Fruit fly (Drosophila melanogaster): ENCODE data around the gene nero.

nero gene

DNA sequence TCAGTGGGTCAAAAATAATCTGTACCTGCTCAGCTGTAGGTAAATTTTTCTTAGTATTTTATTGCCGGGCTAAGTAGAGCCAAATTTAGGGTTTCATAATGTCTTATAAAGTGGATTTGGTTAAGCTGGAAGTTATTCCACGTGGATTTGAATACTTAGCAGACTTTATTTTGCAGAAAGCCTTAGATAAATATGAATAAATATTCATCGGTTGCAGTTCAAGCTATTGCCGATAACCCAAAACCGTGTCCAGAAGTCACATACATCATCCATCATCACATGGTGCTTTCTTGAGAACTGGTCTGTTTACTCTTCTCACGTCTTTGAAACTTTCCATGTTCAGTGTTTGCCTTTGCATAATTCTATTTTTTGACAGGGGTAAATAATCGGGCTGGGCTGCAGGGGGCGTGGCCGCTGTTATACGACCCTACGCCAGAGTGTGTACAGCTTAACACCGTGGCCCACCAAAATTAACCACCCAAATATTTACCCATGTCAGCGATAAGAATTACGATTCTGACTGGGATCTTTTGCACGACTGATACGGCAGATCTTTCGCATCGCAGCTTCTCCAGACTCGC is 11.3 kb upstream of the nero start, which contains the start of gene CG2187:
TSS of gene CG2187 (minus strand) at position 51 of the 581 bp plus-strand sequence.
- TF ChIP-seq pdm3 (GFP tag; optimal IDR thresholded peaks at IDR 0.05) (no peak), svp (GFP tag) (peak; percentile 71), CG31627 (GFP tag; optimal IDR thresholded peaks at IDR 0.05) (no peak), fkh (GFP tag; optimal IDR thresholded peaks at IDR 0.05) (peak; percentile 87), CG32006 (GFP tag; optimal IDR thresholded peaks at IDR 0.05) (no peak)

dm6 chr3R:31754605-31755004 is 7.2 kb upstream of the nero start, which contains the start of gene salt:
Gene salt, minus strand, starts transcription at chr3R:31754705.
- TF ChIP-seq Hr39 (GFP tag; optimal IDR thresholded peaks at IDR 0.05) = no peak
- TF ChIP-seq topi (GFP tag; optimal IDR thresholded peaks at IDR 0.05) = no peak
- no peak for TF ChIP-seq fd59A (GFP tag; optimal IDR thresholded peaks at IDR 0.05)
- TF ChIP-seq CG3032 (tag; optimal IDR thresholded peaks at IDR 0.05) = no peak
- TF ChIP-seq vri (GFP tag; optimal IDR thresholded peaks at IDR 0.05) = no peak
- TF ChIP-seq CG6808 (GFP tag; optimal IDR thresholded peaks at IDR 0.05) = no peak
- no peak for TF ChIP-seq achi (GFP tag; optimal IDR thresholded peaks at IDR 0.05)
- TF ChIP-seq CG31627 (GFP tag; optimal IDR thresholded peaks at IDR 0.05) = no peak
- TF ChIP-seq CG9139 (GFP tag; optimal IDR thresholded peaks at IDR 0.05) = no peak
- no peak for TF ChIP-seq Sox14 (GFP tag; optimal IDR thresholded peaks at IDR 0.05)
- TF ChIP-seq Ets96B (tag; optimal IDR thresholded peaks at IDR 0.05) = no peak
- no peak for TF ChIP-seq Eip93F (GFP tag; optimal IDR thresholded peaks at IDR 0.05)
- TF ChIP-seq spab (GFP tag; optimal IDR thresholded peaks at IDR 0.05) = no peak
- TF ChIP-seq Lpt (GFP tag; optimal IDR thresholded peaks at IDR 0.05) = no peak
- TF ChIP-seq CG6792 (GFP tag; optimal IDR thresholded peaks at IDR 0.05) = no peak

DNA sequence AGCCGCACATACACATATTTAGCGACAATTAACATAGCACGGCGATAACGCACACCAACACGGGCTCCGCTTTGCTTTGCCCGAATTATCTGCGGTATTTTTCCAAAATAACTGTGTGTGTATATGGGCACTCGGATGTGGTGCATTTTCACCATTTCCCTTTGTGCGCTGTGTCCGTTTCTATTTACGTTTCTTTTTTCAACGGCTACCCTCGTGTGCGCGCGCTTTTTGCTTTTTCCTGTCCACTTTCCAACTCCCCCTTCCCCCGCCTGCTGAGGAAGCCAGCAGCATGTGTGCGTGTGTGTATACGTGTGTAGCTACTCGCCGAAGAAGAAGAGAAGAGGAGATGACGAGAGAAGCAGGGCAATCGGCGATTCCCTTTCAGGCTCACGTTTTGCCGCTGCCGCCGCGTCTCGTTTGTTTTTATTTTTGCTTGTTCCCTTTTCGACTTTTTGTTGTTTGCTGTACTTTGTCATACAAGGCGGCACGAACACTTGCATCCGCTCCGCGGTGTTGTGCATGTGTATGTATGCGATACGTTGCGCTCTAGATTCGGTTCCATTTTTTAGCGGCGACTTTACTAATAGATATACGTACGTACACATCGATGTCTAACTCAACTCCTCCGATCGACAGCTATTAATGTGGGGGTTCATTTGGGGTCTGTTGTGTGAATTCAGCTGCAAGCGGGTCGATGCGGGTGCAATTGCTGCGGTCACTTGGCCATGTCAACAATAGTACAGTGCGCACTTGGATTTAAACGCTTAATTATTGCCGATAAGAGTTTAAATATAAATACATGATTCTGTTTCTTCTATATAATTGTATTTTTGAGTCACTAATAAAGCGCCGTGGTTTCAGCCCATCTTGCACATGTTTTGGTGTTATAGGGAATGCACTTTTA is 987 bp upstream of the nero start:
- peak; percentile 15 for TF ChIP-seq CG32006 (GFP tag; optimal IDR thresholded peaks at IDR 0.05)
- peak; percentile 80 for TF ChIP-seq fkh (GFP tag; optimal IDR thresholded peaks at IDR 0.05)
- TF ChIP-seq spab (GFP tag; optimal IDR thresholded peaks at IDR 0.05) = peak; percentile 36
- peak; percentile 63 for TF ChIP-seq svp (GFP tag)
- no peak for TF ChIP-seq CG11294 (GFP tag; IDR thresholded peaks at IDR 0.05)
- no peak for TF ChIP-seq eg (GFP tag; IDR thresholded peaks at IDR 0.05)
- no peak for TF ChIP-seq CG11762 (GFP tag; optimal IDR thresholded peaks at IDR 0.05; ENCODE audit: insufficient read depth)
- peak; percentile 38 for TF ChIP-seq Blimp-1 (GFP tag; optimal IDR thresholded peaks at IDR 0.05)
- peak; percentile 76 for TF ChIP-seq CG1621 (tag; optimal IDR thresholded peaks at IDR 0.05)
- TF ChIP-seq Eip75B (GFP tag; optimal IDR thresholded peaks at IDR 0.05) = peak; percentile 51
- TF ChIP-seq ss (GFP tag; optimal IDR thresholded peaks at IDR 0.05) = peak; percentile 79 to 90
- peak; percentile 79 for TF ChIP-seq CG6808 (GFP tag; optimal IDR thresholded peaks at IDR 0.05)
- no peak for TF ChIP-seq Hr38 (GFP tag; optimal IDR thresholded peaks at IDR 0.05)
- TF ChIP-seq Sox102F (GFP tag; optimal IDR thresholded peaks at IDR 0.05) = no peak
- TF ChIP-seq CG10631 (GFP tag; optimal IDR thresholded peaks at IDR 0.05) = no peak
- peak; percentile 75 for TF ChIP-seq CG16779 (tag; optimal IDR thresholded peaks at IDR 0.05)
- peak; percentile 73 for TF ChIP-seq CG9139 (GFP tag; optimal IDR thresholded peaks at IDR 0.05)
- TF ChIP-seq achi (GFP tag; optimal IDR thresholded peaks at IDR 0.05) = peak; percentile 2
- peak; percentile 12 for TF ChIP-seq esn (GFP tag; optimal IDR thresholded peaks at IDR 0.05)
- no peak for TF ChIP-seq Hr39 (GFP tag; optimal IDR thresholded peaks at IDR 0.05)
- TF ChIP-seq Lpt (GFP tag; optimal IDR thresholded peaks at IDR 0.05) = peak; percentile 62
- peak; percentile 1 for TF ChIP-seq CG6792 (GFP tag; optimal IDR thresholded peaks at IDR 0.05)
- peak; percentile 52 for TF ChIP-seq Ets96B (tag; optimal IDR thresholded peaks at IDR 0.05)
- TF ChIP-seq CG3919 (GFP tag; optimal IDR thresholded peaks at IDR 0.05) = peak; percentile 33
- peak; percentile 31 for TF ChIP-seq vri (GFP tag; optimal IDR thresholded peaks at IDR 0.05)
- TF ChIP-seq net (GFP tag; optimal IDR thresholded peaks at IDR 0.05) = peak; percentile 74
- peak; percentile 5 for TF ChIP-seq CG8632 (GFP tag; optimal IDR thresholded peaks at IDR 0.05)
- TF ChIP-seq Sox14 (GFP tag; optimal IDR thresholded peaks at IDR 0.05) = peak; percentile 54
- peak; percentile 35 for TF ChIP-seq CG10669 (GFP tag; optimal IDR thresholded peaks at IDR 0.05)
- TF ChIP-seq CG3032 (tag; optimal IDR thresholded peaks at IDR 0.05) = peak; percentile 31
- peak; percentile 83 for TF ChIP-seq dsx (GFP tag; optimal IDR thresholded peaks at IDR 0.05; ENCODE audit: poor library complexity, severe bottlenecking)
- TF ChIP-seq CG15336 (GFP tag; IDR thresholded peaks at IDR 0.05) = no peak
- TF ChIP-seq Eip78C (GFP tag) = peak; percentile 72
- TF ChIP-seq CG6854 (GFP tag; optimal IDR thresholded peaks at IDR 0.05) = peak; percentile 80
- peak; percentile 65 for TF ChIP-seq CG6276 (GFP tag; optimal IDR thresholded peaks at IDR 0.05)

All from whole organism, prepupa.